Worm (Caenorhabditis elegans) whole organism, L2 larva: Measurements from ENCODE around the gene C24A3.1.

Experiments
- C34F6.9 ChIP-seq: fragments of 150-350 bp; optimal IDR thresholded peaks from 2 replicates; lab custom pipeline; 2014; ENCODE audit warnings: missing biosample characterization, missing genetic modification characterization
- F13H6.1 ChIP-seq: sonication (generic microtip); optimal IDR thresholded peaks from 2 replicates; lab custom pipeline; 2016; ENCODE audit warnings: missing genetic modification characterization, missing compliant biosample characterization
- Y55F3AM.14 ChIP-seq: fragments of 200-800 bp; sonication (Bioruptor generic); optimal IDR thresholded peaks from 2 replicates; lab custom pipeline; 2018; ENCODE audit warnings: mild to moderate bottlenecking, missing genetic modification characterization, missing compliant biosample characterization
- alr-1 ChIP-seq: fragments of 150-350 bp; optimal IDR thresholded peaks from 2 replicates; lab custom pipeline; 2014; ENCODE audit warnings: missing biosample characterization, missing genetic modification characterization
- blmp-1 ChIP-seq: sonication (generic microtip); optimal IDR thresholded peaks from 2 replicates; lab custom pipeline; 2017; ENCODE audit warnings: missing genetic modification characterization, mild to moderate bottlenecking, missing compliant biosample characterization, antibody characterized with exemption, moderate library complexity; ENCODE audit not compliant: insufficient read depth
- ceh-16 ChIP-seq: fragments of 150-350 bp; optimal IDR thresholded peaks from 2 replicates; lab custom pipeline; 2014; ENCODE audit warnings: missing biosample characterization, missing genetic modification characterization
- crh-2 ChIP-seq: sonication (generic microtip); optimal IDR thresholded peaks from 2 replicates; lab custom pipeline; 2017; ENCODE audit warnings: missing biosample characterization, missing genetic modification characterization
- dmd-4 ChIP-seq: sonication (generic microtip); optimal IDR thresholded peaks from 2 replicates; lab custom pipeline; 2017; ENCODE audit warnings: missing biosample characterization, missing genetic modification characterization
- egl-27 ChIP-seq: sonication (generic microtip); optimal IDR thresholded peaks from 3 replicates; lab custom pipeline; 2017; ENCODE audit warnings: missing biosample characterization, missing genetic modification reagents, missing genetic modification characterization
- elt-1 ChIP-seq: fragments of 150-350 bp; optimal IDR thresholded peaks from 2 replicates; lab custom pipeline; 2014; ENCODE audit warnings: missing biosample characterization, missing genetic modification characterization
- fos-1 ChIP-seq: fragments of 150-350 bp; optimal IDR thresholded peaks from 2 replicates; lab custom pipeline; 2014; ENCODE audit warnings: missing biosample characterization, missing genetic modification characterization
- lin-11 ChIP-seq: fragments of 150-350 bp; sonication (generic microtip); optimal IDR thresholded peaks from 2 replicates; lab custom pipeline; 2014; ENCODE audit warnings: missing biosample characterization, missing genetic modification characterization, inconsistent platforms, mixed read lengths
- lin-39 ChIP-seq: fragments of 150-350 bp; optimal IDR thresholded peaks from 2 replicates; lab custom pipeline; 2014; ENCODE audit warnings: missing biosample characterization, missing genetic modification reagents, missing genetic modification characterization
- mbf-1 ChIP-seq: sonication (generic microtip); optimal IDR thresholded peaks from 2 replicates; lab custom pipeline; 2017; ENCODE audit warnings: missing biosample characterization, missing genetic modification characterization
- mdl-1 ChIP-seq, 2 experiments: fragments of 150-350 bp in 1 of 2; sonication (generic microtip) in 1 of 2; optimal IDR thresholded peaks; 2 replicates each; lab custom pipeline; 2017; ENCODE audit warnings: missing biosample characterization in 2 of 2, missing genetic modification characterization in 2 of 2
- nhr-10 ChIP-seq: sonication (generic microtip); optimal IDR thresholded peaks from 2 replicates; lab custom pipeline; 2017; ENCODE audit warnings: missing biosample characterization, missing genetic modification characterization
- nhr-11 ChIP-seq: fragments of 150-350 bp; optimal IDR thresholded peaks from 2 replicates; lab custom pipeline; 2014; ENCODE audit warnings: missing biosample characterization, missing genetic modification characterization
- nhr-12 ChIP-seq: fragments of 150-350 bp; optimal IDR thresholded peaks from 2 replicates; lab custom pipeline; 2014; ENCODE audit warnings: missing biosample characterization, missing genetic modification characterization
- nhr-129 ChIP-seq: fragments of 150-350 bp; optimal IDR thresholded peaks from 2 replicates; lab custom pipeline; 2014; ENCODE audit warnings: missing biosample characterization, missing genetic modification characterization
- nhr-21 ChIP-seq: fragments of 150-350 bp; optimal IDR thresholded peaks from 2 replicates; lab custom pipeline; 2014; ENCODE audit warnings: missing biosample characterization, missing genetic modification characterization
- nhr-25 ChIP-seq: fragments of 150-350 bp; sonication (generic microtip); optimal IDR thresholded peaks from 3 replicates; lab custom pipeline; 2014; ENCODE audit warnings: missing biosample characterization, missing genetic modification characterization
- nhr-6 ChIP-seq: fragments of 150-350 bp; optimal IDR thresholded peaks from 2 replicates; lab custom pipeline; 2014; ENCODE audit warnings: missing biosample characterization, missing genetic modification characterization
- peb-1 ChIP-seq: fragments of 150-350 bp; optimal IDR thresholded peaks from 2 replicates; lab custom pipeline; 2014; ENCODE audit warnings: missing biosample characterization, missing genetic modification characterization
- sem-4 ChIP-seq: fragments of 150-350 bp; optimal IDR thresholded peaks from 2 replicates; lab custom pipeline; 2014; ENCODE audit warnings: missing biosample characterization, missing genetic modification reagents, missing genetic modification characterization
- skn-1 ChIP-seq: sonication (generic microtip); optimal IDR thresholded peaks from 2 replicates; lab custom pipeline; 2017; ENCODE audit warnings: missing biosample characterization, missing genetic modification characterization
- sma-3 ChIP-seq: sonication (generic microtip); optimal IDR thresholded peaks from 2 replicates; lab custom pipeline; 2016; ENCODE audit warnings: missing genetic modification reagents, missing genetic modification characterization, missing compliant biosample characterization
- sma-9 ChIP-seq, 2 experiments: fragments of 150-350 bp in 1 of 2; sonication (generic microtip) in 1 of 2; optimal IDR thresholded peaks; 2 replicates each; lab custom pipeline; 2014 to 2016; ENCODE audit warnings: missing genetic modification characterization in 2 of 2, mild to moderate bottlenecking in 1 of 2, missing biosample characterization in 1 of 2, missing compliant biosample characterization in 1 of 2, missing genetic modification reagents in 1 of 2, moderate library complexity in 1 of 2
- unc-39 ChIP-seq: fragments of 150-350 bp; optimal IDR thresholded peaks from 2 replicates; lab custom pipeline; 2014; ENCODE audit warnings: missing biosample characterization, missing genetic modification characterization
- unc-55 ChIP-seq: fragments of 150-350 bp; sonication (generic microtip); optimal IDR thresholded peaks from 3 replicates; lab custom pipeline; 2014; ENCODE audit warnings: missing biosample characterization, missing genetic modification reagents, missing genetic modification characterization
- unc-62 ChIP-seq: fragments of 150-350 bp; optimal IDR thresholded peaks from 2 replicates; lab custom pipeline; 2014; ENCODE audit warnings: missing biosample characterization, missing genetic modification reagents, missing genetic modification characterization
- zag-1 ChIP-seq: fragments of 150-350 bp; optimal IDR thresholded peaks from 2 replicates; lab custom pipeline; 2014; ENCODE audit warnings: missing biosample characterization, missing genetic modification characterization
- ztf-1 ChIP-seq: fragments of 200-800 bp; sonication (Bioruptor generic); conservative IDR thresholded peaks from 2 replicates; pipeline ENCODE4 v1.3.6; 2022; ENCODE audit warnings: missing genetic modification characterization, missing compliant biosample characterization
- ztf-11 ChIP-seq: sonication (generic microtip); optimal IDR thresholded peaks from 2 replicates; lab custom pipeline; 2017; ENCODE audit warnings: missing biosample characterization, missing genetic modification characterization

The C24A3.1 gene

DNA sequence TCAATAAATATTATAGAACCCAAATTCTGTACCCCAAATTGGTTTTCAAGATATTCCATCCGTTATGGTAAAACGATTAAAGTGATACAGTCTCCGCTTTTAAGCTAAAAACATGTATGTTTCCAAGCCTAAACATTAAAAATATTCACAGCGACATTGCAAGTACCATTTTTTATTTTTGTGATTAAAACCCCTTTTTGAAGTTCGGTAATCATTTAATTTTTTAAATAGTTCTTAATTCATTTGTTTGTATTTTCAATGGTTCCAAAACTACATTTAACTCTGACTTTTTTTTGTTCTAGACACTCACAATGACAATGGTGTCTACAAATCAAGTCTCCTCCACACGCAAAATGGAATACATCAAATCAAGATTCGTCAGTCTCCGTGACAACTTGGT, 16.5 kb downstream of the C24A3.1 start, which contains the start of gene T25B6.4:
Gene T25B6.4 (plus strand): TSS at position 301 of the 400 bp plus-strand sequence.
- TF ChIP-seq F13H6.1 (tag; lab: Kevin White, UChicago) (no peak), lin-11 (tag; lab: Kevin White, UChicago) (no peak), nhr-11 (no peak), unc-39 (tag; lab: Kevin White, UChicago) (no peak), sma-3 (GFP tag; lab: Kevin White, UChicago) (no peak), dmd-4 (tag; lab: Kevin White, UChicago) (no peak), alr-1 (no peak), blmp-1 (tag; lab: Kevin White, UChicago) (no peak), peb-1 (tag; lab: Kevin White, UChicago) (no peak), nhr-21 (tag; lab: Kevin White, UChicago) (no peak), nhr-25 (tag; lab: Kevin White, UChicago) (no peak)

DNA sequence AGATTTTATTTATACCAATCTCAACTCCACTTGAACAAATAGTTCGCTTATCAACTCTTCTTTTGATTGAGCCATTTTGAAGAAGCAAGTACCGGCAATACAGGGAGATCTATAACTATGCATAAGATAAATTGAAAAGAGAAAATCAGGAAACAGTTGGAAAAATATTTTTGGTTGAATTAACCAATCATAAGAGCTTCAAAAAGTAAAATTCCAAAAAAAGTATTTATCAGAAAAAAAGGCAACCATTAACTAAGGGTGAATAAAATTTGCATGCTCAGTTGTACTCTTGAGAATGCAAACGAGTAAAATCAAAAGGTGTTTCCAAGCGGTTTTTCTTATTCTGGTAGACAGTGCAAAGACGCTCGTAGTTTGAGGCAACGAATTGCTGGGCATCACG, 22.8 kb downstream of the C24A3.1 start, which contains the start of gene T25B6.5:
Gene T25B6.5 (minus strand): TSS at position 101 of the 400 bp plus-strand sequence.
- TF ChIP-seq ztf-1 (GFP tag; lab: Robert Waterston, UW) (no peak), elt-1 (no peak)

DNA sequence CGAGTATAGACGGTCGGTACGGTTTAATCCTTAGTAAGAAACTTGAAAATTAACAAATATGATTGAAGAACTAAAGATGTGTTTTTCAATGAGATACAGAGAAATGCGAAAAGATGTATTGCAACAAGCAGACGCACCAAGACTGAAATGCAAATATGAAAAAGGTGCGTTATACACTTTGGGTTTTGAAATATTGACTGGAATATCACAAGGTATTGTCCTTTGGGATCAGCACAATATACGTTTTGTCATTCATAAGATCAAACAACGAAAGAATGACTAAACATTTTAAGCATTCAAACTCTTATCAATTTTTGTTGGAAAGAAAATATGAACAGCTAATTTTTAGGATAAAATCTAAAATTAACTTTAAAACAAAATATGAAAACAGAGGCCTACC, 23.9 kb downstream of the C24A3.1 start, which contains the start of gene T25B6.6:
Gene T25B6.6 (minus strand): TSS at position 101 of the 400 bp plus-strand sequence.
- TF ChIP-seq ceh-16 (tag; lab: Kevin White, UChicago): no peak
- TF ChIP-seq crh-2 (tag; lab: Kevin White, UChicago): no peak
- no peak for TF ChIP-seq C34F6.9 (tag; lab: Kevin White, UChicago)
- no peak for TF ChIP-seq unc-55 (GFP tag; lab: Kevin White, UChicago)
- no peak for TF ChIP-seq nhr-6
- no peak for TF ChIP-seq ztf-11 (tag; lab: Kevin White, UChicago)
- TF ChIP-seq nhr-129 (tag; lab: Kevin White, UChicago): no peak
- no peak for TF ChIP-seq egl-27 (tag; lab: Kevin White, UChicago)
- no peak for TF ChIP-seq zag-1 (tag; lab: Kevin White, UChicago)
- TF ChIP-seq alr-1: no peak
- no peak for TF ChIP-seq lin-39 (tag; lab: Kevin White, UChicago)
- TF ChIP-seq nhr-10 (tag; lab: Kevin White, UChicago): no peak
- no peak for TF ChIP-seq dmd-4 (tag; lab: Kevin White, UChicago)
- TF ChIP-seq nhr-12 (tag; lab: Kevin White, UChicago): no peak
- TF ChIP-seq mdl-1 (tag; optimal IDR thresholded peaks at IDR 0.05; lab: Kevin White, UChicago): no peak
- TF ChIP-seq, all 48 proteins: peak for 0

DNA sequence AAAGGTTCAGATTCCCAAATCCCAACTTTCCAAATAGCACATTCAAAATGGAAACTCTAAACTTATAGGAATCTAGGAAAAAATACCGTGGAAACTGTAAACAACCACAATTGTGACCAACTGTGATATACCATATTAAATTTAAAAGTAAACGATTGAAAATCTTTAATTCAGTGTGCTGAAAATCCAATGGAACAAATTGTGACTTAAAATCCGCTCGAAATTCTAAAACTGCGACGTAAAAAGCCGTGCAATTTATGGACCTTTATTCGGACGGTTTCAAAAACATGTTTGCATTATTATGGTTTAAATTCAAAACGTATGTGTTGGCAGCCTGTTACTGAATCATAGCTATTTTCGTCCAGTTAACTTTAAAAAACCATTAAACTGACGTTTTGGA, 24.9 kb downstream of the C24A3.1 start:
- TF ChIP-seq Y55F3AM.14 (no peak), ztf-11 (tag; lab: Kevin White, UChicago) (no peak), skn-1 (tag; lab: Kevin White, UChicago) (no peak), sma-3 (GFP tag; lab: Kevin White, UChicago) (no peak), nhr-21 (tag; lab: Kevin White, UChicago) (no peak), ztf-1 (GFP tag; lab: Robert Waterston, UW) (no peak), nhr-10 (tag; lab: Kevin White, UChicago) (no peak), sem-4 (no peak), mbf-1 (tag; lab: Kevin White, UChicago) (no peak), unc-39 (tag; lab: Kevin White, UChicago) (no peak), nhr-11 (no peak)

DNA sequence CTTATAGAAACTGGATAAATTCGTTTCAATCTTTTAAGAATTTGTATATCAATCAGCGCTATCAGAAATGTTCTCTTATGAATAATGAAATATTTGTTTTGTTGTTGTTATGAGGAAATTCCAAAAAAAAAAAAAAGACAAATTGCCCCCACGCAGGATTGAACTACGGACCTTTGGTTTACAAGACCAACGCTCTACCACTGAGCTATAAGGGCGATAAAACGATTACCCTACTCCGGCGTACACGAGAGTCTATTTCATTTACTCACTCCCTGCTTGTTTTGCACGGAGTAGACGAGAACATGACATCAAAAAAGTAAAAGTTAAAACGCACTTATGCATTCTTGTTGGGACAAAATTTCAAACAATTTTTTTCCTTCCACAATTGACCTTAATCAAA, 25.4 kb downstream of the C24A3.1 start:
- TF ChIP-seq nhr-21 (tag; lab: Kevin White, UChicago) (peak; percentile 26), sma-3 (GFP tag; lab: Kevin White, UChicago) (peak; percentile 10), egl-27 (tag; lab: Kevin White, UChicago) (no peak), fos-1 (tag; lab: Kevin White, UChicago) (peak; percentile 25), sma-9 (GFP tag; optimal IDR thresholded peaks at IDR 0.05; lab: Kevin White, UChicago) (peak; percentile 42), sma-9 (tag; optimal IDR thresholded peaks at IDR 0.05; lab: Kevin White, UChicago) (no peak), unc-62 (GFP tag; lab: Kevin White, UChicago) (no peak), crh-2 (tag; lab: Kevin White, UChicago) (peak; percentile 4)
